Worm (Caenorhabditis elegans) whole organism, L3 larva: ENCODE measurements around the gene F39E9.14.

Source experiments
- elt-3 ChIP-seq, 3 experiments: fragments of 150-350 bp in 1 of 3; sonication (generic microtip) in 2 of 3; optimal IDR thresholded peaks; 2 replicates in 2 of 3; 4 replicates in 1 of 3; lab custom pipeline; 2014 to 2017; ENCODE audit warnings: missing biosample characterization in 3 of 3, missing genetic modification characterization in 3 of 3
- eor-1 ChIP-seq, 2 experiments: fragments of 150-350 bp; optimal IDR thresholded peaks; 2 replicates each; lab custom pipeline; 2014 to 2018; ENCODE audit warnings: missing biosample characterization in 2 of 2, missing genetic modification characterization in 2 of 2
- mdl-1 ChIP-seq: fragments of 150-350 bp; optimal IDR thresholded peaks from 2 replicates; lab custom pipeline; 2014; ENCODE audit warnings: missing biosample characterization, missing genetic modification characterization
- nhr-12 ChIP-seq: fragments of 150-350 bp; optimal IDR thresholded peaks from 2 replicates; lab custom pipeline; 2014; ENCODE audit warnings: missing biosample characterization, missing genetic modification characterization
- nhr-23 ChIP-seq: fragments of 150-350 bp; optimal IDR thresholded peaks from 2 replicates; lab custom pipeline; 2014; ENCODE audit warnings: missing biosample characterization, missing genetic modification reagents, missing genetic modification characterization
- nhr-237 ChIP-seq: fragments of 150-350 bp; optimal IDR thresholded peaks from 2 replicates; lab custom pipeline; 2014; ENCODE audit warnings: missing biosample characterization, missing genetic modification characterization
- nhr-25 ChIP-seq: sonication (generic microtip); optimal IDR thresholded peaks from 2 replicates; lab custom pipeline; 2017; ENCODE audit warnings: missing biosample characterization, missing genetic modification characterization
- nhr-76 ChIP-seq: fragments of 150-350 bp; sonication (generic microtip); optimal IDR thresholded peaks from 5 replicates; lab custom pipeline; 2014; ENCODE audit warnings: missing biosample characterization, missing genetic modification characterization
- nhr-77 ChIP-seq: fragments of 150-350 bp; optimal IDR thresholded peaks from 2 replicates; lab custom pipeline; 2014; ENCODE audit warnings: missing biosample characterization, missing genetic modification characterization
- unc-62 ChIP-seq: fragments of 150-350 bp; sonication (generic microtip); optimal IDR thresholded peaks from 4 replicates; lab custom pipeline; 2014; ENCODE audit warnings: missing biosample characterization, missing genetic modification reagents, missing genetic modification characterization

- no peak for TF ChIP-seq unc-62
- TF ChIP-seq nhr-23, result no peak
- TF ChIP-seq nhr-12 (tag; lab: Kevin White, UChicago), result no peak
- no peak for TF ChIP-seq nhr-76 (tag; lab: Kevin White, UChicago)
- no peak for TF ChIP-seq elt-3 (tag; optimal IDR thresholded peaks at IDR 0.05; lab: Kevin White, UChicago)
- no peak for TF ChIP-seq mdl-1
- no peak for TF ChIP-seq nhr-77 (tag; lab: Kevin White, UChicago)
- TF ChIP-seq eor-1 (tag; optimal IDR thresholded peaks at IDR 0.05; lab: Kevin White, UChicago), result no peak
- no peak for TF ChIP-seq nhr-237 (tag; lab: Kevin White, UChicago)
- no peak for TF ChIP-seq nhr-25 (tag; lab: Kevin White, UChicago)
Measured at ce11 chrII:3323179-3323578, 32.7 kb upstream of the F39E9.14 start, which contains the start of gene Y46D2A.2.
